Fruit fly (Drosophila melanogaster) whole organism, wandering third instar larva: ENCODE data around the gene CG14105.

Experiments
- CG32264 ChIP-seq: fragments of 200-800 bp; sonication (Bioruptor generic); optimal IDR thresholded peaks from 2 replicates; lab custom pipeline; 2016; ENCODE audit warnings: missing biosample characterization, missing genetic modification characterization
- Sp1 ChIP-seq: fragments of 200-800 bp; sonication (Bioruptor generic); optimal IDR thresholded peaks from 3 replicates; lab custom pipeline; 2019; ENCODE audit warnings: missing biosample characterization, mild to moderate bottlenecking, missing genetic modification characterization, moderate library complexity
- h ChIP-seq: fragments of 200-800 bp; sonication (Bioruptor generic); optimal IDR thresholded peaks from 3 replicates; lab custom pipeline; 2016; ENCODE audit warnings: missing biosample characterization, mild to moderate bottlenecking, missing genetic modification characterization
- sage ChIP-seq: fragments of 200-800 bp; sonication (Bioruptor generic); optimal IDR thresholded peaks from 2 replicates; lab custom pipeline; 2016; ENCODE audit warnings: missing biosample characterization, mild to moderate bottlenecking, missing genetic modification characterization
- usp ChIP-seq: fragments of >200 bp; optimal IDR thresholded peaks from 2 replicates; lab custom pipeline; 2017; ENCODE audit warnings: missing biosample characterization, missing genetic modification characterization

DNA sequence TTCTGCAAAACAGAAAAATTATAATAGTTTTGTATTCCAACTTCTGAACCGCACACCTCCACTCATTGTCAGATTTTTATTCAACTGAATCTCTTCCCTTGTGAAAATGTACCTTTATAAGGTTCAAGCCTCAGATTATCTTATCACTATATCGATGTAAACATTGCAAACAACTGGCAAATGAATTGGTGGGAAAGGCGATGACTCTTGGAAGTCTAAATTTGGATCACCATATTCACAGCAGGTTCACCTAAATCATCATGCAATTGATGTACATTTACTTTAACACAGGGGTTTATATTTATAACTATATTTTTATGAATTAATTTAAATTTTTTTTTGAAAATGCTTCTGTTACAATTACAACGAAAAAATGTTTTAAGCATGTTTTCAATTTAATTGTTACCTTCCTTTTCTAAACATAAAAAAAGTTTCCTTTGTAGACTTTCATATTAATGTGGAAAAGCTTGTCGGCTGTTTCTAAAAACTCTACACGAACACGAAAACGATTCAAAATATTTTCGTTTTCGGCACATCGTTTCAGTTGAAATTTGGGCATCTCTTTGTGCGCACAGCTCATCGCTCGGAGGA is 14.0 kb upstream of the CG14105 start, which contains the start of the genes CG10140 and CG14109:
- TF ChIP-seq Sp1 (GFP tag; lab: Kevin White, UChicago) (no peak), CG32264 (GFP tag; lab: Kevin White, UChicago) (no peak), sage (GFP tag; lab: Kevin White, UChicago) (no peak), usp (GFP tag; lab: Kevin White, UChicago) (no peak), h (GFP tag; lab: Kevin White, UChicago) (no peak)
